Fruit fly (Drosophila melanogaster): ENCODE results near the gene RtGEF.

RtGEF gene

DNA sequence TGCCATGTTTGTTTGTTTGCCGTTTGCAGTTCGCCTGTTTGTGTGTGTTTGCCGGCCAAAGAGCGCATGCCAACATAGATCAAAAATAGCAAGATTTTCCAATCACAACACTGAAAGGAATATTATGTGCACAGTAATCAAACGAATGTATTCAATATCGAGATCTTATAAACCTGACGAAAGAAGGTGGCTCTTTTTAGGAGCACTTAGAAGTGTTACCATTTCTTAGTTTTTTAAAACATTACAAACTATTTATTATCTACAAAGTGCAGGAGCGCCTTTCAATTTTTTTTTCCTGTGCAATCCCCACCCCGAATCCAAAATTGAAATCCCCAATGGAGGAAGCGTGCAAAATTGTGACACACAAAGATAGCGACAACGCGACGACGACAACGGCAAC is 9.6 kb upstream of the RtGEF start (continued):
- TF ChIP-seq CG16779 (tag; optimal IDR thresholded peaks at IDR 0.05) (peak; percentile 20), esn (GFP tag; optimal IDR thresholded peaks at IDR 0.05) (no peak), CG6792 (GFP tag; optimal IDR thresholded peaks at IDR 0.05) (no peak), lz (GFP tag; optimal IDR thresholded peaks at IDR 0.05) (no peak), CG9139 (GFP tag; optimal IDR thresholded peaks at IDR 0.05) (no peak), acj6 (GFP tag; optimal IDR thresholded peaks at IDR 0.05) (peak; percentile 28), Gug (GFP tag; IDR thresholded peaks at IDR 0.05) (peak; percentile 87), Smox (GFP tag; optimal IDR thresholded peaks at IDR 0.05) (no peak), CG7368 (GFP tag; optimal IDR thresholded peaks at IDR 0.05) (no peak), CG11762 (GFP tag; optimal IDR thresholded peaks at IDR 0.05; ENCODE audit: insufficient read depth) (peak; percentile 36), CG10631 (GFP tag; optimal IDR thresholded peaks at IDR 0.05) (peak; percentile 59), CG3032 (tag; optimal IDR thresholded peaks at IDR 0.05) (no peak), CG11902 (GFP tag; optimal IDR thresholded peaks at IDR 0.05) (no peak), fd59A (GFP tag; optimal IDR thresholded peaks at IDR 0.05) (no peak), Sox14 (GFP tag; optimal IDR thresholded peaks at IDR 0.05) (peak; percentile 63), fkh (GFP tag; optimal IDR thresholded peaks at IDR 0.05) (no peak), Sox15 (GFP tag; optimal IDR thresholded peaks at IDR 0.05) (no peak), Met (GFP tag; optimal IDR thresholded peaks at IDR 0.05) (no peak), CG4318 (GFP tag; optimal IDR thresholded peaks at IDR 0.05) (peak; percentile 58), Hr4 (GFP tag; optimal IDR thresholded peaks at IDR 0.05) (peak; percentile 85), net (GFP tag; optimal IDR thresholded peaks at IDR 0.05) (peak; percentile 65), CG3919 (GFP tag; optimal IDR thresholded peaks at IDR 0.05) (peak; percentile 58), Hr38 (GFP tag; optimal IDR thresholded peaks at IDR 0.05) (no peak), dsx (GFP tag; optimal IDR thresholded peaks at IDR 0.05; ENCODE audit: poor library complexity, severe bottlenecking) (no peak), CG31627 (GFP tag; optimal IDR thresholded peaks at IDR 0.05) (no peak), Ets21C (GFP tag; optimal IDR thresholded peaks at IDR 0.05) (no peak), salr (GFP tag; optimal IDR thresholded peaks at IDR 0.05) (peak in 1 of 2 experiments; percentile 79), CG10669 (GFP tag; optimal IDR thresholded peaks at IDR 0.05) (no peak), Lpt (GFP tag; optimal IDR thresholded peaks at IDR 0.05) (peak; percentile 80), dac (GFP tag; optimal IDR thresholded peaks at IDR 0.05) (peak; percentile 80), CG34406 (GFP tag; optimal IDR thresholded peaks at IDR 0.05) (no peak), eg (GFP tag; IDR thresholded peaks at IDR 0.05) (peak; percentile 90), CG8319 (GFP tag; optimal IDR thresholded peaks at IDR 0.05) (no peak)

DNA sequence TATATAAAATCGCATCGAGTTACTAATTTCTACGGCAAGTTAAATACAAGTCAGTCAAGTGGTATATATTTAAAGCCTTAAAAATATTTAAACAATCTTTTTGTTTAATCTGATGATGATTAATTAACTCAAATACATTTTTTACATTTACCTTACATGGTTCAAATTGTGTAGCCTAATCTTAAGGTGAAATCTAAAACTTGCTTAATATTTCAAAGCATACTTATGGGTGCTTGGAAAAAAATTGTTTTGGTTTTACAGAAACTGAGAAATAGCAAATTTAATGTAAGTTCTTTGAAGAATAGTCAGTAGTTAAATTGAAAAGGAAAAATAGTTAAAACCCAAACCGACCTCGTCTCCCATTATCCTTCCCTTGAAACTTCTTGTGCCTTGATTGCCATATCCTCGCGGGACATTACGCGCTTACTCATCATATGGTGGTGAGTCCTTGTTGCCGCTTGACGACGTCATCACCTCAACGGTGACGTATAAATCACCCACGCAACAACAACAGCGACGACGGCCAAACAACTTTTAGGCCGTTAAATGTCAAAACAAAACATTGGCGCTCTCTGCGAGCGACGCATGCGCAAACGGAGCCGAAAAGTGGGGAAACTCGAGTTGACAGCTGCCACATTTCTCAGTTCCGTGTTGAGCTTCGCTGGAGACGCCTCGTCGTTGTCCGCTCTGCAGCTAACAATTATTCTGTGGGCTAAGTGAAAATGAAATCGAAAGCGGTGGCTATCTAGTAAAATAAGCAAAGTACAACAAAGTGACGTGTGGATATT is 8.8 kb upstream of the RtGEF start:
- TF ChIP-seq CG15336 (GFP tag; IDR thresholded peaks at IDR 0.05) (no peak), CG6808 (GFP tag; optimal IDR thresholded peaks at IDR 0.05) (no peak), CG6854 (GFP tag; optimal IDR thresholded peaks at IDR 0.05) (no peak), Eip93F (GFP tag; optimal IDR thresholded peaks at IDR 0.05) (no peak), CG3032 (tag; optimal IDR thresholded peaks at IDR 0.05) (no peak), svp (GFP tag) (no peak), Hr39 (GFP tag; optimal IDR thresholded peaks at IDR 0.05) (no peak), pdm3 (GFP tag; optimal IDR thresholded peaks at IDR 0.05) (no peak), CG7368 (GFP tag; optimal IDR thresholded peaks at IDR 0.05) (no peak), Eip78C (GFP tag) (no peak), Eip75B (GFP tag; optimal IDR thresholded peaks at IDR 0.05) (no peak), vri (GFP tag; optimal IDR thresholded peaks at IDR 0.05) (no peak), Sox14 (GFP tag; optimal IDR thresholded peaks at IDR 0.05) (no peak), CG10669 (GFP tag; optimal IDR thresholded peaks at IDR 0.05) (no peak), CG11294 (GFP tag; IDR thresholded peaks at IDR 0.05) (no peak), CG6276 (GFP tag; optimal IDR thresholded peaks at IDR 0.05) (no peak), CG10631 (GFP tag; optimal IDR thresholded peaks at IDR 0.05) (no peak), Ets21C (GFP tag; optimal IDR thresholded peaks at IDR 0.05) (no peak), CG4318 (GFP tag; optimal IDR thresholded peaks at IDR 0.05) (no peak), ss (GFP tag; optimal IDR thresholded peaks at IDR 0.05) (no peak)

Measured in whole organism, prepupa.